Fruit fly (Drosophila melanogaster) Kc167 (cell line): ENCODE measurements around the gene Vha26.

ENCODE experiments used
- Myc ChIP-seq: fragments of >200 bp; optimal IDR thresholded peaks from 2 replicates; lab custom pipeline; 2017; ENCODE audit warnings: missing external identifiers
- Sin3A ChIP-seq: fragments of >200 bp; optimal IDR thresholded peaks from 2 replicates; lab custom pipeline; 2018; ENCODE audit warnings: missing external identifiers
- h ChIP-seq: fragments of >200 bp; optimal IDR thresholded peaks from 3 replicates; lab custom pipeline; 2018; ENCODE audit warnings: missing external identifiers
- insv ChIP-seq: fragments of >200 bp; optimal IDR thresholded peaks from 3 replicates; lab custom pipeline; 2018; ENCODE audit warnings: missing external identifiers
- psq ChIP-seq: fragments of >200 bp; optimal IDR thresholded peaks from 2 replicates; lab custom pipeline; 2017; ENCODE audit warnings: missing external identifiers
- ttk ChIP-seq: sonication (Bioruptor generic); optimal IDR thresholded peaks from 2 replicates; lab custom pipeline; 2017; ENCODE audit warnings: missing external identifiers

- TF ChIP-seq psq (lab: Kevin White, UChicago) (no peak), h (lab: Kevin White, UChicago) (no peak), ttk (lab: Kevin White, UChicago) (no peak), Myc (no peak), Sin3A (lab: Kevin White, UChicago) (no peak), insv (lab: Kevin White, UChicago) (no peak)
Observed at dm6 chr3R:5571437-5571750, 20.2 kb upstream of the Vha26 start.
